Fruit fly (Drosophila melanogaster) whole organism: Measurements from ENCODE around the gene RpS10b.
A peak's percentile ranks its signal among the peaks of the same experiment; 100 is the strongest.

Experiments
- CG8478 ChIP-seq: fragments of >200 bp; optimal IDR thresholded peaks from 2 replicates; lab custom pipeline; 2018; ENCODE audit warnings: inconsistent platforms
- Dll ChIP-seq: fragments of >200 bp; optimal IDR thresholded peaks from 2 replicates; lab custom pipeline; 2017
- EcR ChIP-seq, 2 experiments: fragments of >200 bp; optimal IDR thresholded peaks; 2 replicates each; lab custom pipeline; 2017; ENCODE audit warnings: missing biosample characterization in 2 of 2, missing genetic modification characterization in 2 of 2, missing genetic modification reagents in 2 of 2
- pan ChIP-seq: fragments of >200 bp; optimal IDR thresholded peaks from 2 replicates; lab custom pipeline; 2017
- psq ChIP-seq: fragments of >200 bp; optimal IDR thresholded peaks from 2 replicates; lab custom pipeline; 2017
- usp ChIP-seq: fragments of >200 bp; optimal IDR thresholded peaks from 2 replicates; lab custom pipeline; 2017; ENCODE audit warnings: missing biosample characterization, missing genetic modification characterization, mixed read lengths

The RpS10b gene

dm6 chrX:19637002-19637420 lies 39.2 kb downstream of the RpS10b start:
- TF ChIP-seq pan (lab: Kevin White, UChicago), result no peak
- peak; percentile 8 for TF ChIP-seq Dll

- TF ChIP-seq CG8478 (peak; percentile 73), EcR (GFP tag; optimal IDR thresholded peaks at IDR 0.05; lab: Kevin White, UChicago) (no peak)
Measured at dm6 chrX:19637434-19638327, 39.9 kb downstream of the RpS10b start.

dm6 chrX:19638328-19638940 lies 40.6 kb downstream of the RpS10b start, which contains the start of gene Rcd-1:
Rcd-1 (plus strand) TSS chrX:19638767.
- no peak for TF ChIP-seq psq (lab: Kevin White, UChicago)
- TF ChIP-seq Dll, result no peak
- no peak for TF ChIP-seq EcR (GFP tag; optimal IDR thresholded peaks at IDR 0.05; lab: Kevin White, UChicago)
- TF ChIP-seq pan (lab: Kevin White, UChicago), result no peak
- TF ChIP-seq usp (GFP tag; lab: Kevin White, UChicago), result no peak
- TF ChIP-seq CG8478, result no peak

- TF ChIP-seq psq (lab: Kevin White, UChicago), result no peak
- TF ChIP-seq EcR (GFP tag; optimal IDR thresholded peaks at IDR 0.05; lab: Kevin White, UChicago), result no peak
- no peak for TF ChIP-seq pan (lab: Kevin White, UChicago)
- TF ChIP-seq Dll, result no peak
- no peak for TF ChIP-seq usp (GFP tag; lab: Kevin White, UChicago)
- TF ChIP-seq CG8478, result peak; percentile 54
Measured at dm6 chrX:19640707-19641248, 42.9 kb downstream of the RpS10b start.

dm6 chrX:19642819-19643504 lies 45.1 kb downstream of the RpS10b start, which contains the start of the genes CG12237 and Sec61gamma:
CG12237 (minus strand) TSS chrX:19642869.
Sec61gamma (plus strand) TSS chrX:19643327.
- TF ChIP-seq pan (lab: Kevin White, UChicago) (no peak), EcR (GFP tag; optimal IDR thresholded peaks at IDR 0.05; lab: Kevin White, UChicago) (no peak), CG8478 (no peak), usp (GFP tag; lab: Kevin White, UChicago) (no peak), psq (lab: Kevin White, UChicago) (no peak), Dll (no peak)

- TF ChIP-seq EcR (GFP tag; optimal IDR thresholded peaks at IDR 0.05; lab: Kevin White, UChicago), result no peak
- no peak for TF ChIP-seq Dll
- no peak for TF ChIP-seq pan (lab: Kevin White, UChicago)
- no peak for TF ChIP-seq usp (GFP tag; lab: Kevin White, UChicago)
- TF ChIP-seq psq (lab: Kevin White, UChicago), result no peak
- no peak for TF ChIP-seq CG8478
Measured at dm6 chrX:19645873-19646541, 48.2 kb downstream of the RpS10b start, which contains the start of gene Arp10. Arp10 (minus strand) TSS chrX:19646176.
